Worm (Caenorhabditis elegans) whole organism, L2 larva: ENCODE results near the gene sprr-3.

Source experiments
- C34F6.9 ChIP-seq: fragments of 150-350 bp; optimal IDR thresholded peaks from 2 replicates; lab custom pipeline; 2014; ENCODE audit warnings: missing biosample characterization, missing genetic modification characterization
- Y55F3AM.14 ChIP-seq: fragments of 200-800 bp; sonication (Bioruptor generic); optimal IDR thresholded peaks from 2 replicates; lab custom pipeline; 2018; ENCODE audit warnings: mild to moderate bottlenecking, missing genetic modification characterization, missing compliant biosample characterization
- ZK546.5 ChIP-seq: sonication (generic microtip); optimal IDR thresholded peaks from 2 replicates; lab custom pipeline; 2017; ENCODE audit warnings: missing biosample characterization, missing genetic modification characterization
- alr-1 ChIP-seq: fragments of 150-350 bp; optimal IDR thresholded peaks from 2 replicates; lab custom pipeline; 2014; ENCODE audit warnings: missing biosample characterization, missing genetic modification characterization
- aly-2 ChIP-seq: fragments of 150-350 bp; optimal IDR thresholded peaks from 2 replicates; lab custom pipeline; 2014; ENCODE audit warnings: missing biosample characterization, missing genetic modification characterization
- ama-1 ChIP-seq: fragments of 150-350 bp; optimal IDR thresholded peaks from 2 replicates; lab custom pipeline; 2018; ENCODE audit warnings: inconsistent platforms
- blmp-1 ChIP-seq: sonication (generic microtip); optimal IDR thresholded peaks from 2 replicates; lab custom pipeline; 2017; ENCODE audit warnings: missing genetic modification characterization, mild to moderate bottlenecking, missing compliant biosample characterization, antibody characterized with exemption, moderate library complexity; ENCODE audit not compliant: insufficient read depth
- crh-2 ChIP-seq: sonication (generic microtip); optimal IDR thresholded peaks from 2 replicates; lab custom pipeline; 2017; ENCODE audit warnings: missing biosample characterization, missing genetic modification characterization
- dmd-4 ChIP-seq: sonication (generic microtip); optimal IDR thresholded peaks from 2 replicates; lab custom pipeline; 2017; ENCODE audit warnings: missing biosample characterization, missing genetic modification characterization
- egl-27 ChIP-seq: sonication (generic microtip); optimal IDR thresholded peaks from 3 replicates; lab custom pipeline; 2017; ENCODE audit warnings: missing biosample characterization, missing genetic modification reagents, missing genetic modification characterization
- elt-1 ChIP-seq: fragments of 150-350 bp; optimal IDR thresholded peaks from 2 replicates; lab custom pipeline; 2014; ENCODE audit warnings: missing biosample characterization, missing genetic modification characterization
- elt-3 ChIP-seq: sonication (generic microtip); optimal IDR thresholded peaks from 2 replicates; lab custom pipeline; 2017; ENCODE audit warnings: missing biosample characterization, missing genetic modification characterization
- fos-1 ChIP-seq: fragments of 150-350 bp; optimal IDR thresholded peaks from 2 replicates; lab custom pipeline; 2014; ENCODE audit warnings: missing biosample characterization, missing genetic modification characterization
- gmeb-1 ChIP-seq: fragments of 150-350 bp; optimal IDR thresholded peaks from 2 replicates; lab custom pipeline; 2014; ENCODE audit warnings: missing biosample characterization, missing genetic modification characterization
- lin-11 ChIP-seq: fragments of 150-350 bp; sonication (generic microtip); optimal IDR thresholded peaks from 2 replicates; lab custom pipeline; 2014; ENCODE audit warnings: missing biosample characterization, missing genetic modification characterization, inconsistent platforms, mixed read lengths
- lin-13 ChIP-seq: fragments of 150-350 bp; optimal IDR thresholded peaks from 2 replicates; lab custom pipeline; 2014; ENCODE audit warnings: missing biosample characterization, missing genetic modification reagents, missing genetic modification characterization
- lin-39 ChIP-seq: fragments of 150-350 bp; optimal IDR thresholded peaks from 2 replicates; lab custom pipeline; 2014; ENCODE audit warnings: missing biosample characterization, missing genetic modification reagents, missing genetic modification characterization
- mab-5 ChIP-seq: fragments of 150-350 bp; optimal IDR thresholded peaks from 2 replicates; lab custom pipeline; 2014; ENCODE audit warnings: missing biosample characterization, missing genetic modification characterization
- mdl-1 ChIP-seq, 2 experiments: fragments of 150-350 bp in 1 of 2; sonication (generic microtip) in 1 of 2; optimal IDR thresholded peaks; 2 replicates each; lab custom pipeline; 2017; ENCODE audit warnings: missing biosample characterization in 2 of 2, missing genetic modification characterization in 2 of 2
- nhr-12 ChIP-seq: fragments of 150-350 bp; optimal IDR thresholded peaks from 2 replicates; lab custom pipeline; 2014; ENCODE audit warnings: missing biosample characterization, missing genetic modification characterization
- nhr-23 ChIP-seq: fragments of 150-350 bp; optimal IDR thresholded peaks from 2 replicates; lab custom pipeline; 2014; ENCODE audit warnings: missing biosample characterization, missing genetic modification reagents, missing genetic modification characterization
- nhr-77 ChIP-seq: fragments of 150-350 bp; optimal IDR thresholded peaks from 2 replicates; lab custom pipeline; 2014; ENCODE audit warnings: missing biosample characterization, missing genetic modification characterization
- peb-1 ChIP-seq: fragments of 150-350 bp; optimal IDR thresholded peaks from 2 replicates; lab custom pipeline; 2014; ENCODE audit warnings: missing biosample characterization, missing genetic modification characterization
- sem-4 ChIP-seq: fragments of 150-350 bp; optimal IDR thresholded peaks from 2 replicates; lab custom pipeline; 2014; ENCODE audit warnings: missing biosample characterization, missing genetic modification reagents, missing genetic modification characterization
- sma-3 ChIP-seq: sonication (generic microtip); optimal IDR thresholded peaks from 2 replicates; lab custom pipeline; 2016; ENCODE audit warnings: missing genetic modification reagents, missing genetic modification characterization, missing compliant biosample characterization
- sma-9 ChIP-seq, 2 experiments: fragments of 150-350 bp in 1 of 2; sonication (generic microtip) in 1 of 2; optimal IDR thresholded peaks; 2 replicates each; lab custom pipeline; 2014 to 2016; ENCODE audit warnings: missing genetic modification characterization in 2 of 2, mild to moderate bottlenecking in 1 of 2, missing biosample characterization in 1 of 2, missing compliant biosample characterization in 1 of 2, missing genetic modification reagents in 1 of 2, moderate library complexity in 1 of 2
- snpc-4 ChIP-seq: fragments of 150-350 bp; optimal IDR thresholded peaks from 2 replicates; lab custom pipeline; 2014; ENCODE audit warnings: missing biosample characterization, missing genetic modification characterization
- unc-39 ChIP-seq: fragments of 150-350 bp; optimal IDR thresholded peaks from 2 replicates; lab custom pipeline; 2014; ENCODE audit warnings: missing biosample characterization, missing genetic modification characterization
- unc-62 ChIP-seq: fragments of 150-350 bp; optimal IDR thresholded peaks from 2 replicates; lab custom pipeline; 2014; ENCODE audit warnings: missing biosample characterization, missing genetic modification reagents, missing genetic modification characterization
- zag-1 ChIP-seq: fragments of 150-350 bp; optimal IDR thresholded peaks from 2 replicates; lab custom pipeline; 2014; ENCODE audit warnings: missing biosample characterization, missing genetic modification characterization
- ztf-1 ChIP-seq: fragments of 200-800 bp; sonication (Bioruptor generic); conservative IDR thresholded peaks from 2 replicates; pipeline ENCODE4 v1.3.6; 2022; ENCODE audit warnings: missing genetic modification characterization, missing compliant biosample characterization

sprr-3 gene

ce11 chrIV:2561358-2561757 is 19.3 kb downstream of the sprr-3 start, which contains the start of gene Y69A2AR.46:
Gene Y69A2AR.46, plus strand, starts transcription at chrIV:2561658.
- TF ChIP-seq lin-11 (tag; lab: Kevin White, UChicago) (no peak), gmeb-1 (no peak), nhr-77 (tag; lab: Kevin White, UChicago) (no peak), ZK546.5 (no peak), ama-1 (no peak), sem-4 (tag; lab: Kevin White, UChicago) (no peak), lin-39 (tag; lab: Kevin White, UChicago) (no peak)

- no peak for TF ChIP-seq crh-2 (tag; lab: Kevin White, UChicago)
- no peak for TF ChIP-seq elt-3 (tag; lab: Kevin White, UChicago)
- TF ChIP-seq snpc-4 = no peak
- no peak for TF ChIP-seq fos-1 (tag; lab: Kevin White, UChicago)
- no peak for TF ChIP-seq nhr-12 (tag; lab: Kevin White, UChicago)
- no peak for TF ChIP-seq nhr-23 (tag; lab: Kevin White, UChicago)
- TF ChIP-seq unc-39 = no peak
- TF ChIP-seq, all 48 proteins: peak for 0
These were observed 20.0 kb downstream of the sprr-3 start, which contains the start of gene Y69A2AR.50 for ce11 chrIV:2562071-2562470. Gene Y69A2AR.50, plus strand, starts transcription at chrIV:2562371.

- no peak for TF ChIP-seq egl-27 (tag; lab: Kevin White, UChicago)
- TF ChIP-seq blmp-1 = no peak
- TF ChIP-seq sma-9 (GFP tag; optimal IDR thresholded peaks at IDR 0.05; lab: Kevin White, UChicago) = no peak
- TF ChIP-seq sma-9 (tag; optimal IDR thresholded peaks at IDR 0.05; lab: Kevin White, UChicago) = no peak
- TF ChIP-seq nhr-77 (tag; lab: Kevin White, UChicago) = no peak
- no peak for TF ChIP-seq dmd-4 (tag; lab: Kevin White, UChicago)
- TF ChIP-seq sma-3 (GFP tag; lab: Kevin White, UChicago) = no peak
- no peak for TF ChIP-seq aly-2 (tag; lab: Kevin White, UChicago)
- TF ChIP-seq ZK546.5 = no peak
These were observed 21.9 kb downstream of the sprr-3 start, which contains the start of gene Y69A2AR.24 for ce11 chrIV:2563969-2564368. Gene Y69A2AR.24, minus strand, starts transcription at chrIV:2564069.

- no peak for TF ChIP-seq zag-1 (tag; lab: Kevin White, UChicago)
These were observed 26.2 kb downstream of the sprr-3 start, which contains the start of the genes Y69A2AR.25 and Y69A2AR.12 for ce11 chrIV:2568267-2568666. Gene Y69A2AR.25, minus strand, starts transcription at chrIV:2568367. Gene Y69A2AR.12, plus strand, starts transcription at chrIV:2568614.

ce11 chrIV:2572107-2572506 is 30.0 kb downstream of the sprr-3 start, which contains the start of gene Y69A2AR.51:
Gene Y69A2AR.51, plus strand, starts transcription at chrIV:2572407.
- no peak for TF ChIP-seq ztf-1
- no peak for TF ChIP-seq ama-1
- no peak for TF ChIP-seq C34F6.9 (tag; lab: Kevin White, UChicago)
- no peak for TF ChIP-seq elt-3 (tag; lab: Kevin White, UChicago)
- TF ChIP-seq unc-62 = no peak
- no peak for TF ChIP-seq Y55F3AM.14 (GFP tag; lab: Kevin White, UChicago)

- TF ChIP-seq lin-13 (GFP tag; lab: Kevin White, UChicago) = no peak
- TF ChIP-seq sma-9 (GFP tag; optimal IDR thresholded peaks at IDR 0.05; lab: Kevin White, UChicago) = no peak
- TF ChIP-seq sma-9 (tag; optimal IDR thresholded peaks at IDR 0.05; lab: Kevin White, UChicago) = no peak
- TF ChIP-seq ZK546.5 = no peak
- TF ChIP-seq mab-5 (tag; lab: Kevin White, UChicago) = no peak
- TF ChIP-seq elt-1 (tag; lab: Kevin White, UChicago) = no peak
- no peak for TF ChIP-seq alr-1 (tag; lab: Kevin White, UChicago)
- TF ChIP-seq aly-2 (tag; lab: Kevin White, UChicago) = no peak
- no peak for TF ChIP-seq blmp-1
- no peak for TF ChIP-seq dmd-4 (tag; lab: Kevin White, UChicago)
- TF ChIP-seq peb-1 = no peak
- no peak for TF ChIP-seq mdl-1 (tag; optimal IDR thresholded peaks at IDR 0.05; lab: Kevin White, UChicago)
- no peak for TF ChIP-seq snpc-4
These were observed 31.0 kb downstream of the sprr-3 start for ce11 chrIV:2573122-2573521.
